Fruit fly (Drosophila melanogaster): ENCODE data around the gene fws.
A peak's percentile ranks its signal among the peaks of the same experiment; 100 is the strongest.

The fws gene

dm6 chr2L:17500946-17501451 lies 20.2 kb upstream of the fws start, which contains the start of the genes mEFTs and Dhc36C (continued):
- TF ChIP-seq CG6854 (GFP tag; optimal IDR thresholded peaks at IDR 0.05) (no peak), ase (GFP tag; IDR thresholded peaks at IDR 0.05) (no peak), kni (GFP tag; optimal IDR thresholded peaks at IDR 0.05) (no peak), H2.0 (GFP tag; IDR thresholded peaks at IDR 0.05) (no peak), pb (GFP tag; optimal IDR thresholded peaks at IDR 0.05) (no peak), sd (tag; optimal IDR thresholded peaks at IDR 0.05) (no peak), CG8765 (GFP tag; IDR thresholded peaks at IDR 0.05) (no peak), unc-4 (GFP tag; IDR thresholded peaks at IDR 0.05; ENCODE audit: partially characterized antibody) (peak; percentile 85), btn (GFP tag; optimal IDR thresholded peaks at IDR 0.05) (no peak), cad (GFP tag; optimal IDR thresholded peaks at IDR 0.05) (no peak), Nf-YB (GFP tag; optimal IDR thresholded peaks at IDR 0.05) (no peak), CG1603 (tag; optimal IDR thresholded peaks at IDR 0.05) (peak; percentile 60), HmgZ (tag; optimal IDR thresholded peaks at IDR 0.05) (peak; percentile 37), Hey (tag; optimal IDR thresholded peaks at IDR 0.05) (no peak), Tbp (GFP tag; optimal IDR thresholded peaks at IDR 0.05) (no peak), onecut (GFP tag; IDR thresholded peaks at IDR 0.05) (no peak), CG2889 (GFP tag; IDR thresholded peaks at IDR 0.05) (no peak), pnt (GFP tag; optimal IDR thresholded peaks at IDR 0.05) (no peak), Fer2 (tag; optimal IDR thresholded peaks at IDR 0.05) (no peak), CG11695 (GFP tag; IDR thresholded peaks at IDR 0.05) (no peak), bbx (GFP tag; IDR thresholded peaks at IDR 0.05; ENCODE audit: partially characterized antibody) (peak; percentile 91), CG6254 (GFP tag; optimal IDR thresholded peaks at IDR 0.05) (no peak), Oli (tag; optimal IDR thresholded peaks at IDR 0.05) (no peak), yki (optimal IDR thresholded peaks at IDR 0.05) (no peak), abd-A (tag; optimal IDR thresholded peaks at IDR 0.05) (no peak), CG6683 (GFP tag; optimal IDR thresholded peaks at IDR 0.05) (no peak), luna (GFP tag; optimal IDR thresholded peaks at IDR 0.05) (no peak), Jarid2 (GFP tag; optimal IDR thresholded peaks at IDR 0.05) (no peak), CG1529 (GFP tag; optimal IDR thresholded peaks at IDR 0.05) (no peak), Stat92E (GFP tag; optimal IDR thresholded peaks at IDR 0.05) (no peak), CG9817 (tag; optimal IDR thresholded peaks at IDR 0.05) (no peak), CG7745 (tag; optimal IDR thresholded peaks at IDR 0.05) (no peak), Adf1 (GFP tag; IDR thresholded peaks at IDR 0.05) (no peak), CHES-1-like (GFP tag; optimal IDR thresholded peaks at IDR 0.05) (no peak), CG10209 (GFP tag; optimal IDR thresholded peaks at IDR 0.05) (no peak), klu (GFP tag; IDR thresholded peaks at IDR 0.05) (no peak), sna (GFP tag; IDR thresholded peaks at IDR 0.05; ENCODE audit: partially characterized antibody) (peak; percentile 75), pzg (GFP tag; optimal IDR thresholded peaks at IDR 0.05) (peak; percentile 81), CG3163 (GFP tag; optimal IDR thresholded peaks at IDR 0.05) (no peak), CG11085 (GFP tag; IDR thresholded peaks at IDR 0.05) (no peak), CG4730 (GFP tag; IDR thresholded peaks at IDR 0.05) (no peak), gem (tag; optimal IDR thresholded peaks at IDR 0.05) (no peak), crol (GFP tag; IDR thresholded peaks at IDR 0.05) (no peak), CG43689 (GFP tag; IDR thresholded peaks at IDR 0.05) (no peak), CG9932 (GFP tag; IDR thresholded peaks at IDR 0.05) (0 out of 2 replicates have a peak, but pooled peaks have one; percentile 11), D19B (GFP tag; optimal IDR thresholded peaks at IDR 0.05) (no peak), Meics (GFP tag; optimal IDR thresholded peaks at IDR 0.05) (no peak), CG10274 (GFP tag; optimal IDR thresholded peaks at IDR 0.05) (no peak), CG13775 (GFP tag; optimal IDR thresholded peaks at IDR 0.05) (no peak), CG1792 (GFP tag; optimal IDR thresholded peaks at IDR 0.05) (no peak), CG2202 (tag; optimal IDR thresholded peaks at IDR 0.05) (no peak)

Data from whole organism, embryonic.